Fruit fly (Drosophila melanogaster) whole organism, embryonic: ENCODE data around the gene mldr.

ENCODE experiments used
- ATbp ChIP-seq: fragments of 200-800 bp; sonication (Bioruptor generic); optimal IDR thresholded peaks from 2 replicates; lab custom pipeline; 2017; ENCODE audit warnings: missing biosample characterization, mild to moderate bottlenecking, missing genetic modification characterization, missing genetic modification reagents
- CG11085 ChIP-seq: fragments of 200-800 bp; sonication (Bioruptor generic); IDR thresholded peaks from 2 replicates; pipeline ENCODE4 v1.3.6; 2022; ENCODE audit warnings: missing biosample characterization, missing genetic modification characterization
- CG11093 ChIP-seq: fragments of 200-800 bp; sonication (Bioruptor generic); IDR thresholded peaks from 3 replicates; pipeline ENCODE4 v1.3.6; 2022; ENCODE audit warnings: missing biosample characterization, missing genetic modification characterization
- CG12391 ChIP-seq: fragments of 200-800 bp; sonication (Bioruptor generic); optimal IDR thresholded peaks from 3 replicates; lab custom pipeline; 2018; ENCODE audit warnings: missing biosample characterization, mild to moderate bottlenecking, missing genetic modification characterization, moderate library complexity
- CG12744 ChIP-seq: fragments of 200-800 bp; sonication (Bioruptor generic); optimal IDR thresholded peaks from 2 replicates; lab custom pipeline; 2016; ENCODE audit warnings: missing biosample characterization, missing genetic modification characterization
- CG13296 ChIP-seq: fragments of 200-800 bp; sonication (Bioruptor generic); optimal IDR thresholded peaks from 3 replicates; lab custom pipeline; 2018; ENCODE audit warnings: missing biosample characterization, mild to moderate bottlenecking, missing genetic modification characterization
- CG14710 ChIP-seq: fragments of 200-800 bp; sonication (Bioruptor generic); optimal IDR thresholded peaks from 3 replicates; lab custom pipeline; 2019; ENCODE audit warnings: missing biosample characterization, mild to moderate bottlenecking, missing genetic modification characterization, moderate library complexity
- CG18599 ChIP-seq: fragments of 200-800 bp; sonication (Bioruptor generic); optimal IDR thresholded peaks from 3 replicates; lab custom pipeline; 2017; ENCODE audit warnings: missing biosample characterization, missing genetic modification characterization, mild to moderate bottlenecking, moderate library complexity, missing genetic modification reagents
- CG18764 ChIP-seq: fragments of 200-800 bp; sonication (Bioruptor generic); optimal IDR thresholded peaks from 3 replicates; lab custom pipeline; 2016; ENCODE audit warnings: missing biosample characterization, missing genetic modification characterization
- CG31441 ChIP-seq: fragments of 200-800 bp; sonication (Bioruptor generic); IDR thresholded peaks from 2 replicates; pipeline ENCODE4 v1.3.6; 2022; ENCODE audit warnings: missing biosample characterization, missing genetic modification characterization
- CG3726 ChIP-seq: fragments of 200-800 bp; sonication (Bioruptor generic); IDR thresholded peaks from 3 replicates; pipeline ENCODE4, ENCODE4 v1.3.6; 2022; ENCODE audit warnings: missing biosample characterization, missing genetic modification characterization
- CG4328 ChIP-seq: fragments of 200-800 bp; sonication (Bioruptor generic); optimal IDR thresholded peaks from 3 replicates; lab custom pipeline; 2017; ENCODE audit warnings: missing biosample characterization, missing genetic modification reagents, missing genetic modification characterization
- CG4707 ChIP-seq: fragments of 200-800 bp; sonication (Bioruptor generic); optimal IDR thresholded peaks from 2 replicates; lab custom pipeline; 2018; ENCODE audit warnings: missing biosample characterization, mild to moderate bottlenecking, missing genetic modification characterization, moderate library complexity
- CG5953 ChIP-seq: fragments of 200-800 bp; sonication (Bioruptor generic); IDR thresholded peaks from 2 replicates; pipeline ENCODE4 v1.3.6; 2022; ENCODE audit warnings: missing biosample characterization, missing genetic modification characterization
- CG6791 ChIP-seq: fragments of 200-800 bp; sonication (Bioruptor generic); IDR thresholded peaks from 3 replicates; pipeline ENCODE4 v1.3.6; 2022; ENCODE audit warnings: missing biosample characterization, missing genetic modification characterization; ENCODE audit not compliant: partially characterized antibody
- CG6854 ChIP-seq: fragments of 200-800 bp; sonication (Bioruptor generic); optimal IDR thresholded peaks from 3 replicates; lab custom pipeline; 2017; ENCODE audit warnings: missing biosample characterization, mild to moderate bottlenecking, missing genetic modification characterization
- CG8290 ChIP-seq, 3 experiments: fragments of 200-800 bp; sonication (Bioruptor generic); optimal IDR thresholded peaks; 2 replicates each; lab custom pipeline; 2016 to 2019; ENCODE audit warnings: missing biosample characterization in 3 of 3, missing genetic modification characterization in 3 of 3, mild to moderate bottlenecking in 2 of 3, moderate library complexity in 1 of 3
- CG9215 ChIP-seq: fragments of 200-800 bp; sonication (Bioruptor generic); IDR thresholded peaks from 2 replicates; pipeline ENCODE4 v1.3.6; 2022; ENCODE audit warnings: missing biosample characterization, missing genetic modification characterization
- CHES-1-like ChIP-seq: fragments of 200-800 bp; sonication (Bioruptor generic); optimal IDR thresholded peaks from 2 replicates; lab custom pipeline; 2016; ENCODE audit warnings: missing biosample characterization, missing genetic modification characterization
- Dad ChIP-seq: fragments of 200-800 bp; sonication (Bioruptor generic); optimal IDR thresholded peaks from 3 replicates; lab custom pipeline; 2016; ENCODE audit warnings: missing biosample characterization, missing genetic modification characterization
- E2f2 ChIP-seq: fragments of 200-800 bp; sonication (Bioruptor generic); IDR thresholded peaks from 2 replicates; pipeline ENCODE4 v1.3.6; 2022; ENCODE audit warnings: missing biosample characterization, missing genetic modification characterization
- Ets97D ChIP-seq: fragments of 200-800 bp; sonication (Bioruptor generic); optimal IDR thresholded peaks from 3 replicates; lab custom pipeline; 2016; ENCODE audit warnings: missing biosample characterization, missing genetic modification characterization
- Fer2 ChIP-seq: fragments of 200-800 bp; sonication (Bioruptor generic); optimal IDR thresholded peaks from 2 replicates; lab custom pipeline; 2018; ENCODE audit warnings: missing biosample characterization, mild to moderate bottlenecking, missing genetic modification characterization, moderate library complexity
- Hr3 ChIP-seq: fragments of 200-800 bp; sonication (Bioruptor generic); optimal IDR thresholded peaks from 3 replicates; lab custom pipeline; 2016; ENCODE audit warnings: missing biosample characterization, missing genetic modification characterization
- Hr51 ChIP-seq, 2 experiments: fragments of 200-800 bp; sonication (Bioruptor generic); optimal IDR thresholded peaks; 2 replicates in 1 of 2; 3 replicates in 1 of 2; lab custom pipeline; 2016 to 2018; ENCODE audit warnings: missing biosample characterization in 2 of 2, missing genetic modification characterization in 2 of 2, mild to moderate bottlenecking in 1 of 2, moderate library complexity in 1 of 2
- NC2α ChIP-seq: fragments of 200-800 bp; sonication (Bioruptor generic); optimal IDR thresholded peaks from 2 replicates; lab custom pipeline; 2016; ENCODE audit warnings: missing biosample characterization, missing genetic modification characterization
- NC2β ChIP-seq: fragments of 200-800 bp; sonication (Bioruptor generic); optimal IDR thresholded peaks from 2 replicates; lab custom pipeline; 2016; ENCODE audit warnings: missing biosample characterization, missing genetic modification characterization
- Oli ChIP-seq: fragments of 200-800 bp; sonication (Bioruptor generic); optimal IDR thresholded peaks from 2 replicates; lab custom pipeline; 2018; ENCODE audit warnings: missing biosample characterization, mild to moderate bottlenecking, missing genetic modification characterization, moderate library complexity
- Opbp ChIP-seq: fragments of 200-800 bp; sonication (Bioruptor generic); IDR thresholded peaks from 3 replicates; pipeline ENCODE4 v1.3.6; 2022; ENCODE audit warnings: missing biosample characterization, missing genetic modification characterization; ENCODE audit not compliant: partially characterized antibody
- Optix ChIP-seq: fragments of 200-800 bp; sonication (Bioruptor generic); IDR thresholded peaks from 3 replicates; pipeline ENCODE4 v1.3.6; 2022; ENCODE audit warnings: missing biosample characterization, missing genetic modification characterization
- Ravus ChIP-seq: fragments of 200-800 bp; sonication (Bioruptor generic); IDR thresholded peaks from 2 replicates; pipeline ENCODE4 v1.3.6; 2022; ENCODE audit warnings: missing biosample characterization, missing genetic modification characterization
- az2 ChIP-seq: fragments of 200-800 bp; sonication (Bioruptor generic); optimal IDR thresholded peaks from 3 replicates; lab custom pipeline; 2016; ENCODE audit warnings: missing biosample characterization, missing genetic modification characterization
- da ChIP-seq: fragments of 200-800 bp; sonication (Bioruptor generic); optimal IDR thresholded peaks from 2 replicates; lab custom pipeline; 2016; ENCODE audit warnings: missing biosample characterization, missing genetic modification characterization
- gce ChIP-seq: fragments of 200-800 bp; sonication (Bioruptor generic); IDR thresholded peaks from 3 replicates; pipeline ENCODE4 v1.3.6; 2022; ENCODE audit warnings: missing biosample characterization, missing genetic modification characterization
- gcm2 ChIP-seq: fragments of 200-800 bp; sonication (Bioruptor generic); optimal IDR thresholded peaks from 2 replicates; lab custom pipeline; 2016; ENCODE audit warnings: missing biosample characterization, missing genetic modification characterization
- gem ChIP-seq: fragments of 200-800 bp; sonication (Bioruptor generic); optimal IDR thresholded peaks from 2 replicates; lab custom pipeline; 2019; ENCODE audit warnings: missing biosample characterization, mild to moderate bottlenecking, missing genetic modification characterization, moderate library complexity
- hbn ChIP-seq: fragments of 200-800 bp; sonication (Bioruptor generic); IDR thresholded peaks from 2 replicates; pipeline ENCODE4 v1.3.6; 2022; ENCODE audit warnings: missing biosample characterization, missing genetic modification characterization; ENCODE audit not compliant: partially characterized antibody
- pita ChIP-seq: fragments of 200-800 bp; sonication (Bioruptor generic); optimal IDR thresholded peaks from 2 replicates; lab custom pipeline; 2017; ENCODE audit warnings: missing biosample characterization, mild to moderate bottlenecking, missing genetic modification characterization
- prd ChIP-seq, 3 experiments: fragments of >200 bp in 2 of 3; fragments of 200-800 bp in 1 of 3; sonication (Bioruptor generic) in 1 of 3; optimal IDR thresholded peaks in 2 of 3; IDR thresholded peaks in 1 of 3; 2 replicates in 2 of 3; 3 replicates in 1 of 3; pipeline versions ENCODE4 v1.3.6 to Lab custom; 2017 to 2022; ENCODE audit warnings: missing biosample characterization in 1 of 3, missing genetic modification characterization in 1 of 3
- schlank ChIP-seq: fragments of 200-800 bp; sonication (Bioruptor generic); optimal IDR thresholded peaks from 2 replicates; lab custom pipeline; 2018; ENCODE audit warnings: missing biosample characterization, mild to moderate bottlenecking, missing genetic modification characterization
- scrt ChIP-seq: fragments of 200-800 bp; sonication (Bioruptor generic); optimal IDR thresholded peaks from 2 replicates; lab custom pipeline; 2018; ENCODE audit warnings: missing biosample characterization, mild to moderate bottlenecking, missing genetic modification characterization, moderate library complexity
- sima ChIP-seq: fragments of 200-800 bp; sonication (Bioruptor generic); optimal IDR thresholded peaks from 2 replicates; lab custom pipeline; 2016; ENCODE audit warnings: missing biosample characterization, missing genetic modification characterization
- sqz ChIP-seq: fragments of 200-800 bp; sonication (Bioruptor generic); optimal IDR thresholded peaks from 3 replicates; lab custom pipeline; 2018; ENCODE audit warnings: missing biosample characterization, mild to moderate bottlenecking, missing genetic modification characterization
- tna ChIP-seq: fragments of 200-800 bp; sonication (Bioruptor generic); IDR thresholded peaks from 2 replicates; pipeline ENCODE4 v1.3.6; 2022; ENCODE audit warnings: missing biosample characterization, missing genetic modification characterization; ENCODE audit not compliant: partially characterized antibody
- trem ChIP-seq: fragments of 200-800 bp; optimal IDR thresholded peaks from 3 replicates; lab custom pipeline; 2019; ENCODE audit warnings: missing biosample characterization, mild to moderate bottlenecking, missing genetic modification characterization, moderate library complexity
- vfl ChIP-seq: fragments of 200-800 bp; sonication (Bioruptor generic); optimal IDR thresholded peaks from 2 replicates; lab custom pipeline; 2016; ENCODE audit warnings: missing biosample characterization, missing genetic modification characterization
- vvl ChIP-seq: fragments of 200-800 bp; sonication (Bioruptor generic); IDR thresholded peaks from 2 replicates; pipeline ENCODE4 v1.3.6; 2022; ENCODE audit warnings: missing biosample characterization, missing genetic modification characterization
- wek ChIP-seq: fragments of 200-800 bp; sonication (Bioruptor generic); optimal IDR thresholded peaks from 3 replicates; lab custom pipeline; 2018; ENCODE audit warnings: missing biosample characterization, mild to moderate bottlenecking, missing genetic modification characterization, moderate library complexity
- zfh2 ChIP-seq: fragments of 200-800 bp; sonication (Bioruptor generic); optimal IDR thresholded peaks from 2 replicates; lab custom pipeline; 2016; ENCODE audit warnings: missing biosample characterization, missing genetic modification characterization

Gene mldr

dm6 chrX:6339970-6340548 is 49.0 kb downstream of the mldr start (continued):
- TF ChIP-seq CG3726 (GFP tag; lab: Robert Waterston, UW) (0 out of 3 replicates have a peak, but pooled peaks have one; percentile 37), prd (optimal IDR thresholded peaks at IDR 0.05; lab: Kevin White, UChicago) (no peak), prd (GFP tag; IDR thresholded peaks at IDR 0.05; lab: Robert Waterston, UW) (peak; percentile 68; the same call in 2 of the 3 replicates), az2 (GFP tag; lab: Kevin White, UChicago) (peak; percentile 2), CG11093 (GFP tag; lab: Robert Waterston, UW) (no peak), CG12744 (GFP tag; lab: Kevin White, UChicago) (no peak), Ets97D (GFP tag; lab: Kevin White, UChicago) (no peak), Hr51 (GFP tag; optimal IDR thresholded peaks at IDR 0.05; lab: Kevin White, UChicago) (peak in 1 of 2 experiments; percentile 53), scrt (GFP tag; lab: Kevin White, UChicago) (peak; percentile 54), Hr3 (no peak), gem (tag; lab: Kevin White, UChicago) (peak; percentile 71), Optix (peak; percentile 35; the same call in 1 of the 3 replicates), tna (GFP tag; lab: Robert Waterston, UW) (no peak), CG14710 (tag; lab: Kevin White, UChicago) (peak; percentile 8), CG18599 (GFP tag; lab: Kevin White, UChicago) (peak; percentile 47), Fer2 (tag; lab: Kevin White, UChicago) (no peak), CG9215 (GFP tag; lab: Robert Waterston, UW) (peak; percentile 46), CG31441 (GFP tag; lab: Robert Waterston, UW) (no peak), E2f2 (GFP tag; lab: Robert Waterston, UW) (no peak), gce (GFP tag; lab: Robert Waterston, UW) (peak; percentile 55; the same call in 1 of the 3 replicates), CHES-1-like (GFP tag; lab: Kevin White, UChicago) (no peak), hbn (GFP tag; lab: Robert Waterston, UW) (no peak), sqz (GFP tag; lab: Kevin White, UChicago) (no peak), wek (GFP tag; lab: Kevin White, UChicago) (no peak), da (GFP tag; lab: Kevin White, UChicago) (no peak), Oli (tag; lab: Kevin White, UChicago) (peak; percentile 30), schlank (peak; percentile 19), NC2β (GFP tag; lab: Kevin White, UChicago) (peak; percentile 16), NC2α (no peak), vvl (peak; percentile 81), CG18764 (GFP tag; lab: Kevin White, UChicago) (peak; percentile 12), gcm2 (GFP tag; lab: Kevin White, UChicago) (no peak), ATbp (GFP tag; lab: Kevin White, UChicago) (peak; percentile 65), CG13296 (GFP tag; lab: Kevin White, UChicago) (peak; percentile 4), CG6791 (GFP tag; lab: Robert Waterston, UW) (no peak), CG8290 (GFP tag; optimal IDR thresholded peaks at IDR 0.05; lab: Kevin White, UChicago) (no peak), CG8290 (tag; optimal IDR thresholded peaks at IDR 0.05; lab: Kevin White, UChicago) (peak in 1 of 2 experiments; percentile 70), Dad (no peak), CG4328 (GFP tag; lab: Kevin White, UChicago) (no peak), pita (GFP tag; lab: Kevin White, UChicago) (no peak), CG12391 (tag; lab: Kevin White, UChicago) (peak; percentile 52), zfh2 (no peak), vfl (peak; percentile 12), trem (tag; lab: Kevin White, UChicago) (peak; percentile 21), CG11085 (GFP tag; lab: Robert Waterston, UW) (peak; percentile 28; the same call in 1 of the 2 replicates), CG6854 (GFP tag; lab: Kevin White, UChicago) (no peak), CG5953 (GFP tag; lab: Robert Waterston, UW) (no peak), Opbp (GFP tag; lab: Robert Waterston, UW) (no peak), sima (GFP tag; lab: Kevin White, UChicago) (no peak), Ravus (no peak; the same call in 1 of the 2 replicates), CG4707 (GFP tag; lab: Kevin White, UChicago) (peak; percentile 9)
